Fruit fly (Drosophila melanogaster) whole organism, embryonic: ENCODE measurements around the gene awd.

Experiments
- Abd-B ChIP-seq: fragments of 200-800 bp; sonication (Bioruptor generic); optimal IDR thresholded peaks from 2 replicates; lab custom pipeline; 2018; ENCODE audit warnings: missing biosample characterization, mild to moderate bottlenecking, missing genetic modification characterization, moderate library complexity
- Adf1 ChIP-seq: fragments of 200-800 bp; sonication (Bioruptor generic); IDR thresholded peaks from 2 replicates; pipeline ENCODE4 v1.3.6; 2022; ENCODE audit warnings: missing biosample characterization, missing genetic modification characterization
- Blimp-1 ChIP-seq: fragments of 200-800 bp; sonication (Bioruptor generic); optimal IDR thresholded peaks from 3 replicates; lab custom pipeline; 2018; ENCODE audit warnings: missing biosample characterization, missing genetic modification characterization, mild to moderate bottlenecking, moderate library complexity, missing genetic modification reagents
- CG10979 ChIP-seq: fragments of 200-800 bp; sonication (Bioruptor generic); optimal IDR thresholded peaks from 2 replicates; lab custom pipeline; 2018; ENCODE audit warnings: missing biosample characterization, mild to moderate bottlenecking, missing genetic modification characterization, moderate library complexity
- CG11504 ChIP-seq: fragments of 200-800 bp; sonication (Bioruptor generic); optimal IDR thresholded peaks from 3 replicates; lab custom pipeline; 2019; ENCODE audit warnings: missing biosample characterization, mild to moderate bottlenecking, missing genetic modification characterization, moderate library complexity
- CG12071 ChIP-seq: fragments of 200-800 bp; sonication (Bioruptor generic); optimal IDR thresholded peaks from 3 replicates; lab custom pipeline; 2018; ENCODE audit warnings: missing biosample characterization, mild to moderate bottlenecking, missing genetic modification characterization
- CG13775 ChIP-seq: fragments of 200-800 bp; sonication (Bioruptor generic); optimal IDR thresholded peaks from 3 replicates; lab custom pipeline; 2017; ENCODE audit warnings: missing biosample characterization, mild to moderate bottlenecking, missing genetic modification characterization
- CG15269 ChIP-seq: fragments of 200-800 bp; sonication (Bioruptor generic); optimal IDR thresholded peaks from 2 replicates; lab custom pipeline; 2018; ENCODE audit warnings: missing biosample characterization, mild to moderate bottlenecking, missing genetic modification characterization, moderate library complexity
- CG15601 ChIP-seq: fragments of 200-800 bp; sonication (Bioruptor generic); optimal IDR thresholded peaks from 3 replicates; lab custom pipeline; 2019; ENCODE audit warnings: missing biosample characterization, mild to moderate bottlenecking, missing genetic modification characterization, moderate library complexity
- CG1603 ChIP-seq: fragments of 200-800 bp; sonication (Bioruptor generic); optimal IDR thresholded peaks from 2 replicates; lab custom pipeline; 2019; ENCODE audit warnings: missing biosample characterization, mild to moderate bottlenecking, missing genetic modification characterization, moderate library complexity
- CG17359 ChIP-seq: fragments of 200-800 bp; sonication (Bioruptor generic); optimal IDR thresholded peaks from 3 replicates; lab custom pipeline; 2018; ENCODE audit warnings: missing biosample characterization, mild to moderate bottlenecking, missing genetic modification characterization, moderate library complexity
- CG18599 ChIP-seq: fragments of 200-800 bp; sonication (Bioruptor generic); optimal IDR thresholded peaks from 3 replicates; lab custom pipeline; 2017; ENCODE audit warnings: missing biosample characterization, missing genetic modification characterization, mild to moderate bottlenecking, moderate library complexity, missing genetic modification reagents
- CG32772 ChIP-seq: fragments of 200-800 bp; sonication (Bioruptor generic); IDR thresholded peaks from 2 replicates; pipeline ENCODE4 v1.3.6; 2022; ENCODE audit warnings: missing biosample characterization, missing genetic modification characterization
- CG7556 ChIP-seq: fragments of 200-800 bp; sonication (Bioruptor generic); optimal IDR thresholded peaks from 2 replicates; lab custom pipeline; 2017; ENCODE audit warnings: missing biosample characterization, mild to moderate bottlenecking, missing genetic modification characterization
- CG7839 ChIP-seq: fragments of 200-800 bp; sonication (Bioruptor generic); optimal IDR thresholded peaks from 3 replicates; lab custom pipeline; 2018; ENCODE audit warnings: missing biosample characterization, mild to moderate bottlenecking, missing genetic modification characterization, moderate library complexity
- Deaf1 ChIP-seq: fragments of 200-800 bp; optimal IDR thresholded peaks from 3 replicates; lab custom pipeline; 2019; ENCODE audit warnings: missing biosample characterization, mild to moderate bottlenecking, missing genetic modification characterization, moderate library complexity
- Dref ChIP-seq: fragments of 200-800 bp; sonication (Bioruptor generic); IDR thresholded peaks from 2 replicates; pipeline ENCODE4 v1.3.6; 2022; ENCODE audit warnings: missing biosample characterization, missing genetic modification characterization
- Drgx ChIP-seq: fragments of 200-800 bp; sonication (Bioruptor generic); IDR thresholded peaks from 2 replicates; pipeline ENCODE4 v1.3.6; 2022; ENCODE audit warnings: missing biosample characterization, missing genetic modification characterization
- Ets65A ChIP-seq: fragments of 200-800 bp; sonication (Bioruptor generic); peaks from one replicate; lab custom pipeline; 2016; ENCODE audit warnings: missing biosample characterization, missing genetic modification characterization
- Ets97D ChIP-seq: fragments of 200-800 bp; sonication (Bioruptor generic); optimal IDR thresholded peaks from 3 replicates; lab custom pipeline; 2016; ENCODE audit warnings: missing biosample characterization, missing genetic modification characterization
- HLH54F ChIP-seq: fragments of 200-800 bp; sonication (Bioruptor generic); optimal IDR thresholded peaks from 3 replicates; lab custom pipeline; 2016; ENCODE audit warnings: missing biosample characterization, missing genetic modification characterization
- Hsf ChIP-seq: fragments of 200-800 bp; sonication (Bioruptor generic); optimal IDR thresholded peaks from 3 replicates; lab custom pipeline; 2016; ENCODE audit warnings: missing biosample characterization, missing genetic modification characterization
- Lhr ChIP-seq: fragments of 200-800 bp; sonication (Bioruptor generic); optimal IDR thresholded peaks from 3 replicates; lab custom pipeline; 2017; ENCODE audit warnings: mild to moderate bottlenecking, missing biosample characterization, missing genetic modification reagents, missing genetic modification characterization
- Max ChIP-seq: fragments of 200-800 bp; sonication (Bioruptor generic); optimal IDR thresholded peaks from 2 replicates; lab custom pipeline; 2016; ENCODE audit warnings: missing biosample characterization, mild to moderate bottlenecking, missing genetic modification characterization
- NFAT ChIP-seq: fragments of 200-800 bp; sonication (Bioruptor generic); IDR thresholded peaks from 2 replicates; pipeline ENCODE4 v1.3.6; 2022; ENCODE audit warnings: missing biosample characterization, missing genetic modification characterization
- Sox102F ChIP-seq: fragments of 200-800 bp; sonication (Bioruptor generic); optimal IDR thresholded peaks from 2 replicates; lab custom pipeline; 2018; ENCODE audit warnings: missing biosample characterization, mild to moderate bottlenecking, missing genetic modification characterization, moderate library complexity
- Stat92E ChIP-seq, 3 experiments: fragments of >200 bp in 2 of 3; fragments of 200-800 bp in 1 of 3; sonication (Bioruptor generic) in 1 of 3; optimal IDR thresholded peaks; 2 replicates each; lab custom pipeline; 2017 to 2019; ENCODE audit warnings: missing biosample characterization in 3 of 3, missing genetic modification characterization in 3 of 3, mild to moderate bottlenecking in 1 of 3, moderate library complexity in 1 of 3
- chif ChIP-seq, 2 experiments: fragments of 200-800 bp; sonication (Bioruptor generic); optimal IDR thresholded peaks; 3 replicates each; lab custom pipeline; 2016; ENCODE audit warnings: missing biosample characterization in 2 of 2, missing genetic modification characterization in 2 of 2
- dmrt99B ChIP-seq: fragments of 200-800 bp; sonication (Bioruptor generic); optimal IDR thresholded peaks from 2 replicates; lab custom pipeline; 2018; ENCODE audit warnings: missing biosample characterization, mild to moderate bottlenecking, missing genetic modification characterization, moderate library complexity
- dpn ChIP-seq, 2 experiments: fragments of 200-800 bp; sonication (Bioruptor generic); optimal IDR thresholded peaks; 3 replicates each; lab custom pipeline; 2016; ENCODE audit warnings: missing biosample characterization in 2 of 2, missing genetic modification characterization in 2 of 2
- dysf ChIP-seq: fragments of 200-800 bp; sonication (Bioruptor generic); IDR thresholded peaks from 3 replicates; pipeline ENCODE4 v1.3.6; 2022; ENCODE audit warnings: missing biosample characterization, missing genetic modification characterization
- gsb ChIP-seq: fragments of 200-800 bp; sonication (Bioruptor generic); IDR thresholded peaks from 2 replicates; pipeline ENCODE4 v1.3.6; 2022; ENCODE audit warnings: missing biosample characterization, missing genetic modification characterization
- ham ChIP-seq: fragments of 200-800 bp; sonication (Bioruptor generic); IDR thresholded peaks from 2 replicates; pipeline ENCODE4 v1.3.6; 2022; ENCODE audit warnings: missing biosample characterization, missing genetic modification characterization
- nom ChIP-seq: fragments of 200-800 bp; sonication (Bioruptor generic); optimal IDR thresholded peaks from 2 replicates; lab custom pipeline; 2017; ENCODE audit warnings: missing biosample characterization, missing genetic modification characterization, mild to moderate bottlenecking, moderate library complexity, missing genetic modification reagents
- pfk ChIP-seq: fragments of 200-800 bp; sonication (Bioruptor generic); optimal IDR thresholded peaks from 2 replicates; lab custom pipeline; 2018; ENCODE audit warnings: missing biosample characterization, mild to moderate bottlenecking, missing genetic modification characterization, moderate library complexity
- phol ChIP-seq: fragments of 200-800 bp; sonication (Bioruptor generic); optimal IDR thresholded peaks from 3 replicates; lab custom pipeline; 2018; ENCODE audit warnings: missing biosample characterization, mild to moderate bottlenecking, missing genetic modification characterization, moderate library complexity
- pita ChIP-seq: fragments of 200-800 bp; sonication (Bioruptor generic); optimal IDR thresholded peaks from 2 replicates; lab custom pipeline; 2017; ENCODE audit warnings: missing biosample characterization, mild to moderate bottlenecking, missing genetic modification characterization
- twi ChIP-seq: fragments of 200-800 bp; optimal IDR thresholded peaks from 2 replicates; lab custom pipeline; 2019; ENCODE audit warnings: missing biosample characterization, mild to moderate bottlenecking, missing genetic modification characterization, moderate library complexity
- tx ChIP-seq: fragments of 200-800 bp; sonication (Bioruptor generic); optimal IDR thresholded peaks from 2 replicates; lab custom pipeline; 2016; ENCODE audit warnings: missing biosample characterization, missing genetic modification characterization
- unpg ChIP-seq: fragments of 200-800 bp; sonication (Bioruptor generic); optimal IDR thresholded peaks from 3 replicates; lab custom pipeline; 2018; ENCODE audit warnings: missing biosample characterization, mild to moderate bottlenecking, missing genetic modification characterization, moderate library complexity
- yki ChIP-seq: fragments of >200 bp; optimal IDR thresholded peaks from 3 replicates; lab custom pipeline; 2018
- z ChIP-seq: fragments of 200-800 bp; sonication (Bioruptor generic); IDR thresholded peaks from 3 replicates; pipeline ENCODE4 v1.3.6; 2022; ENCODE audit warnings: missing biosample characterization, missing genetic modification characterization

awd gene

DNA sequence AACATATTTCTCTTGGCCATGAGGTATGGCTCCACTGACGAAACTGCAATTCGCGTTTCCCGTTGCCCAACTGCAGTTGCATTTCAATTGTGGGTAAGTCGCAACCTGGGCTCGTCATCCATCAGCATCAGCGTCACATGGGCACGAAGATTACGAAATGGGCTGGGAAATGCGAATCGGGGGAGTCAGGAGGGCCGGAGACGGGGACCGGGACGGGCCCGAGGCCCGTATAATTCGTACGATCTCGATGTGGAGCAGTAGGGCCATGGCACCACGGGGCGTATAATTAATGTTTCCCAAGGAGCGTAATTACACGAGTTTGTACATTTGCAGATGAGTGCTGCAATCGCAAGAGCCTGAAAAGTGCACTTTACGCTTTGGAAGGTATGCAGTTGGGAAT is 19.3 kb upstream of the awd start:
- TF ChIP-seq Dref (GFP tag; lab: Robert Waterston, UW) = no peak
- TF ChIP-seq CG15601 (tag; lab: Kevin White, UChicago) = no peak
- no peak for TF ChIP-seq Max (GFP tag; lab: Kevin White, UChicago)
- TF ChIP-seq Stat92E (GFP tag; optimal IDR thresholded peaks at IDR 0.05; lab: Kevin White, UChicago) = no peak
- no peak for TF ChIP-seq yki
- TF ChIP-seq ham (GFP tag; lab: Robert Waterston, UW) = no peak
- no peak for TF ChIP-seq Abd-B (GFP tag; lab: Kevin White, UChicago)
- no peak for TF ChIP-seq unpg (GFP tag; lab: Kevin White, UChicago)
- no peak for TF ChIP-seq CG7556 (GFP tag; lab: Kevin White, UChicago)
- TF ChIP-seq dpn (GFP tag; optimal IDR thresholded peaks at IDR 0.05; lab: Kevin White, UChicago) = no peak
- no peak for TF ChIP-seq chif (GFP tag; optimal IDR thresholded peaks at IDR 0.05; lab: Kevin White, UChicago)

DNA sequence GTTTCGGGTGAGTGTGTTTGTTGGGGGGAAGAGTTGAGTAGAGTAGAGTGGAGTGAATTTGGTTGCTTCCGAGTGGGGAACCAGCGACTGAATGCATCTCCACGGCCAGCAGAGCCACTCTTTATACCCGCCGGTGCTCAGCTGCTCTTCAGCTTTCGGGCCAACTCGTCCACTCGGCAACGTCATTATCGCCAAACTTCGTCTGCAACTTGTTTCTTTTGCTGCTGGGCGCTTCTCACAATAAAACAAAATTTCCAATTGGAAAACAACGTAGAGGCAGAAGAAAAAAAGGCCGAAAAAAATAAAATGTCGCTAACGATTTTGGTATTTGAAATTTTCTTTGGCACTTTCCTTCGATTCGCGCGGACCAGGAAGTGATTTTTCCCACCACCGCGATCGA is 18.8 kb upstream of the awd start, which contains the start of gene CG2150:
Gene CG2150 (minus strand): TSS at position 101 of the 400 bp plus-strand sequence.
- TF ChIP-seq HLH54F (no peak), CG15269 (tag; lab: Kevin White, UChicago) (no peak), CG12071 (no peak), NFAT (GFP tag; lab: Robert Waterston, UW) (no peak), Max (GFP tag; lab: Kevin White, UChicago) (no peak), pita (GFP tag; lab: Kevin White, UChicago) (no peak), CG13775 (GFP tag; lab: Kevin White, UChicago) (no peak), Lhr (GFP tag; lab: Kevin White, UChicago) (no peak), twi (tag; lab: Kevin White, UChicago) (no peak), z (GFP tag; lab: Robert Waterston, UW) (peak; percentile 45; the same call in 1 of the 3 replicates), Deaf1 (peak; percentile 55), Ets97D (GFP tag; lab: Kevin White, UChicago) (no peak), pfk (GFP tag; lab: Kevin White, UChicago) (no peak), CG7839 (tag; lab: Kevin White, UChicago) (no peak), gsb (GFP tag; lab: Robert Waterston, UW) (no peak)

DNA sequence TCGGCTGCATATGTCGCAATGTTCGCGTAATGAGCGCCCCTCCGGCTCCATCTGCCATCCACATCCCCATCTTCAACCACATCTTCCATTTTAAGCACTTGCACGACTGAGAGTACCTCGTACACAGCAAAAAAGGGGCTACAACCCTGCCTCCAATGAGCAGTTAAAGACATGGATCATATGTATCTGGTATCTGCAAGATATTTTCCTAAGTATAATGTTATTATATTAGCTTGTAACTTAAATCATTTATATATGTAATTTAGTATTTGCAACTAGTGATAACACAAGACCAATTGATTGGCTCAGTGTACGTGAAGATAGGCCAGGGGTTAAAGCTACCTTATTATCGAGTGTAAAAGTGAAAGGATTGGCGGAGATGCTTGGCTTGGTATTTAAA is 16.8 kb upstream of the awd start:
- TF ChIP-seq CG17359 (tag; lab: Kevin White, UChicago) (peak; percentile 3), Ets65A (peak; percentile 38), dmrt99B (tag; lab: Kevin White, UChicago) (peak; percentile 29), Sox102F (GFP tag; lab: Kevin White, UChicago) (peak; percentile 7), Drgx (GFP tag; lab: Robert Waterston, UW) (peak; percentile 73), CG18599 (GFP tag; lab: Kevin White, UChicago) (no peak), dysf (GFP tag; lab: Robert Waterston, UW) (0 out of 3 replicates have a peak, but pooled peaks have one; percentile 30), Deaf1 (no peak), CG32772 (no peak), nom (peak; percentile 40), CG1603 (tag; lab: Kevin White, UChicago) (peak; percentile 30), CG11504 (tag; lab: Kevin White, UChicago) (peak; percentile 25), Blimp-1 (GFP tag; lab: Kevin White, UChicago) (peak; percentile 45), Hsf (GFP tag; lab: Kevin White, UChicago) (no peak), phol (peak; percentile 5), tx (no peak), CG10979 (tag; lab: Kevin White, UChicago) (peak; percentile 12), Adf1 (GFP tag; lab: Robert Waterston, UW) (no peak)
